Worm (Caenorhabditis elegans) whole organism, young adult: ENCODE results near the gene R07B7.12.
A peak's percentile ranks its signal among the peaks of the same experiment; 100 is the strongest.

Source experiments
- B0261.1 ChIP-seq: sonication (generic microtip); optimal IDR thresholded peaks from 2 replicates; lab custom pipeline; 2016; ENCODE audit warnings: mild to moderate bottlenecking, missing genetic modification characterization, moderate library complexity, missing compliant biosample characterization
- T26A5.8 ChIP-seq: sonication (generic microtip); optimal IDR thresholded peaks from 2 replicates; lab custom pipeline; 2016; ENCODE audit warnings: missing genetic modification characterization, missing compliant biosample characterization
- Y95B8A.8 ChIP-seq: fragments of 200-800 bp; sonication (Bioruptor generic); IDR thresholded peaks from 2 replicates; pipeline ENCODE4 v1.3.6; 2022; ENCODE audit warnings: missing genetic modification reagents, missing genetic modification characterization, missing compliant biosample characterization
- akir-1 ChIP-seq: fragments of 200-800 bp; sonication (Bioruptor generic); optimal IDR thresholded peaks from 2 replicates; lab custom pipeline; 2018; ENCODE audit warnings: mild to moderate bottlenecking, missing genetic modification characterization, moderate library complexity, missing compliant biosample characterization
- ama-1 ChIP-seq, 3 experiments: fragments of 150-350 bp in 1 of 3; sonication (generic microtip) in 2 of 3; optimal IDR thresholded peaks; 2 replicates each; lab custom pipeline; 2014 to 2018; ENCODE audit warnings: missing biosample characterization in 2 of 3, missing genetic modification characterization in 2 of 3, missing genetic modification reagents in 2 of 3
- atf-7 ChIP-seq: sonication (generic microtip); optimal IDR thresholded peaks from 2 replicates; lab custom pipeline; 2017; ENCODE audit warnings: mild to moderate bottlenecking, missing genetic modification characterization, missing compliant biosample characterization
- athp-1 ChIP-seq: sonication (generic microtip); optimal IDR thresholded peaks from 2 replicates; lab custom pipeline; 2017; ENCODE audit warnings: mild to moderate bottlenecking, missing genetic modification characterization, missing compliant biosample characterization
- attf-5 ChIP-seq: fragments of 200-800 bp; sonication (Bioruptor generic); optimal IDR thresholded peaks from 2 replicates; lab custom pipeline; 2018; ENCODE audit warnings: mild to moderate bottlenecking, missing genetic modification characterization, missing compliant biosample characterization
- bed-2 ChIP-seq: fragments of 200-800 bp; sonication (Bioruptor generic); IDR thresholded peaks from 2 replicates; pipeline ENCODE4 v1.3.6; 2022; ENCODE audit warnings: missing genetic modification reagents, missing genetic modification characterization, missing compliant biosample characterization
- cebp-2 ChIP-seq: fragments of 200-800 bp; sonication (Bioruptor generic); IDR thresholded peaks from 2 replicates; pipeline ENCODE4 v1.3.6; 2022; ENCODE audit warnings: missing genetic modification characterization, missing compliant biosample characterization
- ceh-100 ChIP-seq: fragments of 200-800 bp; sonication (Bioruptor generic); IDR thresholded peaks from 2 replicates; pipeline ENCODE4 v1.3.6; 2022; ENCODE audit warnings: missing genetic modification reagents, missing genetic modification characterization, missing compliant biosample characterization
- ceh-79 ChIP-seq: sonication (generic microtip); optimal IDR thresholded peaks from 2 replicates; lab custom pipeline; 2017; ENCODE audit warnings: mild to moderate bottlenecking, missing genetic modification characterization, missing compliant biosample characterization
- chd-7 ChIP-seq: sonication (generic microtip); optimal IDR thresholded peaks from 2 replicates; lab custom pipeline; 2016; ENCODE audit warnings: mild to moderate bottlenecking, missing genetic modification characterization, moderate library complexity, missing compliant biosample characterization
- dox-1 ChIP-seq: fragments of 200-800 bp; sonication (Bioruptor generic); IDR thresholded peaks from 2 replicates; pipeline ENCODE4 v1.3.6; 2022; ENCODE audit warnings: missing genetic modification reagents, missing genetic modification characterization, missing compliant biosample characterization
- egl-44 ChIP-seq: fragments of 200-800 bp; sonication (Bioruptor generic); IDR thresholded peaks from 2 replicates; pipeline ENCODE4 v1.3.6; 2022; ENCODE audit warnings: missing genetic modification reagents, missing genetic modification characterization, missing compliant biosample characterization
- egrh-3 ChIP-seq: fragments of 200-800 bp; sonication (Bioruptor generic); IDR thresholded peaks from 2 replicates; pipeline ENCODE4 v1.3.6; 2022; ENCODE audit warnings: missing genetic modification reagents, missing genetic modification characterization, missing compliant biosample characterization
- him-1 ChIP-seq: sonication (generic microtip); optimal IDR thresholded peaks from 2 replicates; lab custom pipeline; 2016; ENCODE audit warnings: missing genotype, missing genetic modification reagents, missing genetic modification characterization, missing compliant biosample characterization
- hlh-12 ChIP-seq: sonication (generic microtip); optimal IDR thresholded peaks from 2 replicates; lab custom pipeline; 2016; ENCODE audit warnings: missing genetic modification characterization, missing compliant biosample characterization
- hmg-1.2 ChIP-seq: fragments of 200-800 bp; sonication (Bioruptor generic); IDR thresholded peaks from 2 replicates; pipeline ENCODE4 v1.3.6; 2022; ENCODE audit warnings: missing genetic modification reagents, missing genetic modification characterization, missing compliant biosample characterization
- hsf-1 ChIP-seq: fragments of 200-800 bp; sonication (Bioruptor generic); IDR thresholded peaks from 2 replicates; pipeline ENCODE4 v1.3.6; 2022; ENCODE audit warnings: missing genetic modification reagents, missing genetic modification characterization, missing compliant biosample characterization
- lin-54 ChIP-seq: fragments of 200-800 bp; sonication (Bioruptor generic); optimal IDR thresholded peaks from 2 replicates; lab custom pipeline; 2018; ENCODE audit warnings: mild to moderate bottlenecking, missing genetic modification characterization, missing compliant biosample characterization
- madf-10 ChIP-seq: sonication (generic microtip); optimal IDR thresholded peaks from 2 replicates; lab custom pipeline; 2016; ENCODE audit warnings: mild to moderate bottlenecking, missing genetic modification characterization, missing compliant biosample characterization
- madf-3 ChIP-seq: fragments of 200-800 bp; sonication (Bioruptor generic); IDR thresholded peaks from 2 replicates; pipeline ENCODE4 v1.3.6; 2022; ENCODE audit warnings: missing genetic modification reagents, missing genetic modification characterization, missing compliant biosample characterization
- madf-6 ChIP-seq: fragments of 200-800 bp; sonication (Bioruptor generic); IDR thresholded peaks from 2 replicates; pipeline ENCODE4 v1.3.6; 2022; ENCODE audit warnings: missing genetic modification reagents, missing genetic modification characterization, missing compliant biosample characterization
- nhr-120 ChIP-seq: fragments of 200-800 bp; sonication (Bioruptor generic); IDR thresholded peaks from 2 replicates; pipeline ENCODE4 v1.3.6; 2022; ENCODE audit warnings: missing genetic modification characterization, missing compliant biosample characterization
- pbrm-1 ChIP-seq: fragments of 200-800 bp; sonication (Bioruptor generic); IDR thresholded peaks from 2 replicates; pipeline ENCODE4 v1.3.6; 2022; ENCODE audit warnings: missing genetic modification reagents, missing genetic modification characterization, missing compliant biosample characterization
- rcor-1 ChIP-seq: fragments of 200-800 bp; sonication (Bioruptor generic); IDR thresholded peaks from 2 replicates; pipeline ENCODE4 v1.3.6; 2022; ENCODE audit warnings: missing genetic modification reagents, missing genetic modification characterization, missing compliant biosample characterization
- rec-8 ChIP-seq, 2 experiments: sonication (generic microtip); optimal IDR thresholded peaks; 2 replicates each; lab custom pipeline; 2016; ENCODE audit warnings: mild to moderate bottlenecking in 2 of 2, missing genetic modification characterization in 2 of 2, missing genetic modification reagents in 2 of 2, missing genotype in 2 of 2, missing biosample characterization in 1 of 2, missing compliant biosample characterization in 1 of 2, moderate library complexity in 1 of 2
- repo-1 ChIP-seq: sonication (generic microtip); optimal IDR thresholded peaks from 2 replicates; lab custom pipeline; 2017; ENCODE audit warnings: mild to moderate bottlenecking, missing genetic modification characterization, missing compliant biosample characterization
- snpc-1.1 ChIP-seq: sonication (generic microtip); optimal IDR thresholded peaks from 2 replicates; lab custom pipeline; 2017; ENCODE audit warnings: missing genetic modification characterization, mild to moderate bottlenecking, missing compliant biosample characterization, antibody characterized with exemption, moderate library complexity, missing genotype, missing genetic modification reagents; ENCODE audit not compliant: insufficient read depth
- snpc-4 ChIP-seq, 5 experiments: fragments of 150-350 bp in 1 of 5; sonication (generic microtip) in 4 of 5; optimal IDR thresholded peaks; 2 replicates each; lab custom pipeline; 2014 to 2018; ENCODE audit warnings: missing genetic modification characterization in 5 of 5, missing biosample characterization in 3 of 5, antibody characterized with exemption in 2 of 5, mild to moderate bottlenecking in 2 of 5, missing compliant biosample characterization in 2 of 5, missing genotype in 2 of 5, moderate library complexity in 2 of 5, missing genetic modification reagents in 1 of 5
- somi-1 ChIP-seq: fragments of 200-800 bp; sonication (Bioruptor generic); optimal IDR thresholded peaks from 2 replicates; lab custom pipeline; 2018; ENCODE audit warnings: mild to moderate bottlenecking, missing genetic modification characterization, missing compliant biosample characterization
- zfh-2 ChIP-seq: fragments of 200-800 bp; sonication (Bioruptor generic); conservative IDR thresholded peaks from 2 replicates; pipeline ENCODE4 v1.3.6; 2022; ENCODE audit warnings: missing genetic modification reagents, missing genetic modification characterization, missing compliant biosample characterization
- ztf-18 ChIP-seq: sonication (generic microtip); optimal IDR thresholded peaks from 2 replicates; lab custom pipeline; 2016; ENCODE audit warnings: missing genotype, mild to moderate bottlenecking, missing genetic modification characterization, missing compliant biosample characterization

R07B7.12 gene

ce11 chrV:12040823-12041606 is 47.9 kb upstream of the R07B7.12 start, which contains the start of the genes kup-1 and F10C2.4 (continued):
- TF ChIP-seq dox-1 (peak; percentile 44; the same call in 1 of the 2 replicates), rcor-1 (GFP tag; lab: Robert Waterston, UW) (no peak), athp-1 (tag; lab: Kevin White, UChicago) (peak; percentile 14)

- TF ChIP-seq attf-5 (GFP tag; lab: Kevin White, UChicago) = no peak
- TF ChIP-seq B0261.1 (tag; lab: Kevin White, UChicago) = no peak
- no peak for TF ChIP-seq repo-1 (tag; lab: Kevin White, UChicago)
- no peak for TF ChIP-seq madf-6
- TF ChIP-seq T26A5.8 (tag; lab: Kevin White, UChicago) = no peak
- TF ChIP-seq somi-1 = no peak
- TF ChIP-seq bed-2 (GFP tag; lab: Robert Waterston, UW) = no peak
- TF ChIP-seq atf-7 = no peak
- TF ChIP-seq rec-8 (tag; optimal IDR thresholded peaks at IDR 0.05; lab: Kevin White, UChicago) = no peak
These were observed 43.7 kb upstream of the R07B7.12 start, which contains the start of gene F10C2.5 for ce11 chrV:12045132-12045531. Gene F10C2.5 (plus strand): TSS chrV:12045432.

DNA sequence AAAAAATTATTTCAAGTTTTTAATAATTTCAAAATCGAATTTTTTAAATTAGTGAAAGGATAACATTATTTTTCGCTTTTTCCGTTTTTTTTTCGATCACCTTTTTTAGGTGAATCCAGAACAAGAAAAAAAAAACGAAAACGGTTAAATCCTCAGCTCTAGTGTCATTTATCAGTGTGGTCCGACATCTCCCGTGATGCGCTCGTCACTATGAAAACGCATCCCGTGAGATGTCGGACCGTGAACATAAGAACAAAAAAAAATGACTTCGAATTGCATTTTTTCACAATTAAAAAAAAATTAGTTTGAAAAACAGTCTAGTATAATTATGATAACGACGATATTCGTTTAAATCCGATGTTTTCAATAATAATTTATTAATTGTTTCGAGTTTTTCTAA is 41.1 kb upstream of the R07B7.12 start:
- TF ChIP-seq snpc-1.1 (tag; lab: Kevin White, UChicago) (peak; percentile 88), snpc-4 (GFP tag; optimal IDR thresholded peaks at IDR 0.05; lab: Kevin White, UChicago) (peak; percentile 78), snpc-4 (tag; optimal IDR thresholded peaks at IDR 0.05; lab: Kevin White, UChicago) (peak in 3 of 4 experiments; percentile 54 to 77 (median 69)), hlh-12 (tag; lab: Kevin White, UChicago) (no peak)

DNA sequence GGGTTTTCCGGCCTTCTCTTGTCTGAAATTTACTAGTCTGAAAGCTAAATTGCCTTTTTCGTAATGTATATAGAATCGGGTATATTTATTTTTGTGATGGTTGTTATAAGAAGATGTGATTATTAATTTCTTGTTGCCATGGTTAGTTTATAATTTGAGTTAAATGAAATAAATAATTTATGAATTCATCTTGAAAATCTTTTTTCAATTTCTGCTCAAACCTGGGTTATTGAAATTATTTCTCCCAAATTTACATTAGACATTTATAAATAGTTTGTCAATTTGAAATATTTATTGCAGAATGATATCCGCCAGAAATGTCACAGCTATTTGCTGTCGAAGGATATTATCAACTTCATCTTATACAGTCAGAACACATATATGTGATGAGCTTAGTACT is 40.4 kb upstream of the R07B7.12 start, which contains the start of gene dars-2:
dars-2 (plus strand) TSS at position 301 of the 400 bp plus-strand sequence.
- TF ChIP-seq bed-2 (GFP tag; lab: Robert Waterston, UW) (no peak), him-1 (no peak), cebp-2 (GFP tag; lab: Robert Waterston, UW) (no peak), ceh-100 (GFP tag; lab: Robert Waterston, UW) (no peak), ceh-79 (no peak), zfh-2 (GFP tag; lab: Robert Waterston, UW) (no peak)

DNA sequence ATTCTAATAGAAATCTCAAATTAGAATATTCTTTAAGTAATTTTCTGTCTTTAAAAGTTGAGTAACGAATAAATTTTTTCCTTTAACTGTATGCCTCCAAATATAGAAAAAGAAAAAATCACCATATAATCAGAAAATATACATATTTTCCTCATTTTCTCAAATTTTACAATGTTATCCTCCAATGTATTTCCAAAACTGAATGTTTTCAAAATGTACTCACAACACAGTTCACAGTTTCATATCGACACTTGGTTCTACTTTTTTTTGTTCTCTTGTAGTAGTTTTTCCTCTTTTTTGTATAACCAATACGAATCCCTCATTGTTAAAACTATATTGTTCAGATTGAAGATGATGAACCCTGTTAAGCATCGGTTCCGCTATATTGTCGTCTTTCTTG is 35.3 kb upstream of the R07B7.12 start, which contains the start of gene F10C2.7:
F10C2.7 (plus strand) TSS at position 301 of the 400 bp plus-strand sequence.
- TF ChIP-seq lin-54 (GFP tag; lab: Kevin White, UChicago) (no peak), chd-7 (tag; lab: Kevin White, UChicago) (no peak), hsf-1 (GFP tag; lab: Robert Waterston, UW) (no peak), madf-10 (tag; lab: Kevin White, UChicago) (no peak), egl-44 (GFP tag; lab: Robert Waterston, UW) (no peak), madf-3 (GFP tag; lab: Robert Waterston, UW) (no peak), pbrm-1 (no peak), egrh-3 (GFP tag; lab: Robert Waterston, UW) (no peak), madf-6 (no peak), hmg-1.2 (GFP tag; lab: Robert Waterston, UW) (no peak), ztf-18 (tag; lab: Kevin White, UChicago) (no peak), Y95B8A.8 (GFP tag; lab: Robert Waterston, UW) (no peak), akir-1 (no peak), nhr-120 (GFP tag; lab: Robert Waterston, UW) (no peak), ama-1 (optimal IDR thresholded peaks at IDR 0.05; lab: Kevin White, UChicago) (no peak), ama-1 (GFP tag; optimal IDR thresholded peaks at IDR 0.05; lab: Kevin White, UChicago) (no peak)
- TF ChIP-seq, all 124 proteins: peak for 0
